Worm (Caenorhabditis elegans): ENCODE measurements around the gene tag-131.

DNA sequence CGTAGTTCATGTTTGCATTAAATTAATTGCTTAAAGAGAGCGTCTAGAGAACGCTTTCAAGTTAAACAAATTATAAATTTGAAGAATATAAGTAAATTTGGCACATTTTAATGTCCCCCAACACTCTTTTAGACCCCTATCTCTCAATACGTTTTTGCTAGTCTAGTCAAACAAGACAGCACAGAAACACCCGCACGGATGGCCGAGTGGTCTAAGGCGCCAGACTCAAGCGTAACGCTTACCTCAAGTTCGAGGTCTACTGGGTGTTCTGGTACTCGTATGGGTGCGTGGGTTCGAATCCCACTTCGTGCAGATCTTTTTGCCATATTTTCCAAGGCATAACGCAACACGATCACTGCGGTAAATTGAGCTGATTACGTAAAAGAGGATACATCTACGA lies 44.8 kb downstream of the tag-131 start:
- TF ChIP-seq ztf-11 (tag; optimal IDR thresholded peaks at IDR 0.05), result no peak
- TF ChIP-seq nhr-77 (tag; optimal IDR thresholded peaks at IDR 0.05), result no peak
- no peak for TF ChIP-seq unc-39 (tag; optimal IDR thresholded peaks at IDR 0.05)
- TF ChIP-seq unc-130 (GFP tag; optimal IDR thresholded peaks at IDR 0.05), result no peak
- TF ChIP-seq lir-3 (tag; optimal IDR thresholded peaks at IDR 0.05), result peak; percentile 22
- no peak for TF ChIP-seq nhr-102 (tag; optimal IDR thresholded peaks at IDR 0.05)
